Fruit fly (Drosophila melanogaster): ENCODE data around the gene CG4911.

The CG4911 gene

DNA sequence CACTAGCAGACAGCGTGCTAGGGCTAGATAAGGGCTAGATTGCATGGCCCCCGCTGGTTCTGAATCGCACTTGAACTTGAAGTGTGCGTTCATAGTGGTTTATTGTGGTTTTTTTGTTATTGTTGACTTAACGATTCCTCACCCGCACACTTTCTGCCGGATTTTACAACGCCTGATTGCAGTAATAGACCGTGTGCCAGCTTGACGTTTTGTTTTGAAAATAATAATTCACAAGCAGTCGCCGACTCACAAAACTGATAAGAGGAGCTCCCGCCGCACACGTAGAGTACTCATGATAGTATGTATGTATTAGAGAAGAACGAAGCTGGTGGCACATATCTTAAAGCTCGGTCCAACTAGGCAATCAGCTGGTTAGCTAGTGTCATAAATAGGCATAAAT, 23.2 kb upstream of the CG4911 start:
- TF ChIP-seq CG33017 (tag; optimal IDR thresholded peaks at IDR 0.05) (peak; percentile 80), tj (GFP tag; optimal IDR thresholded peaks at IDR 0.05) (no peak), Mnt (GFP tag; optimal IDR thresholded peaks at IDR 0.05) (peak; percentile 81), CG12768 (GFP tag; optimal IDR thresholded peaks at IDR 0.05) (peak; percentile 53), CG11617 (GFP tag; optimal IDR thresholded peaks at IDR 0.05) (peak; percentile 16), cic (GFP tag; optimal IDR thresholded peaks at IDR 0.05) (peak; percentile 98), CG7045 (GFP tag; optimal IDR thresholded peaks at IDR 0.05) (peak; percentile 3), CG7101 (tag; optimal IDR thresholded peaks at IDR 0.05) (peak; percentile 27), Hr96 (GFP tag; optimal IDR thresholded peaks at IDR 0.05) (peak; percentile 54), CG14711 (tag; optimal IDR thresholded peaks at IDR 0.05) (peak; percentile 6), pad (GFP tag; optimal IDR thresholded peaks at IDR 0.05) (no peak), CG1620 (GFP tag; optimal IDR thresholded peaks at IDR 0.05) (no peak), toe (GFP tag; optimal IDR thresholded peaks at IDR 0.05) (no peak), Clk (GFP tag; optimal IDR thresholded peaks at IDR 0.05) (peak; percentile 65), kay (GFP tag; ENCODE audit: borderline replicate concordance) (peak; percentile 80), bab1 (GFP tag; optimal IDR thresholded peaks at IDR 0.05) (no peak), ovo (GFP tag; optimal IDR thresholded peaks at IDR 0.05) (no peak), cnc (optimal IDR thresholded peaks at IDR 0.05) (no peak), CG5204 (GFP tag; optimal IDR thresholded peaks at IDR 0.05) (no peak), Crg-1 (GFP tag; optimal IDR thresholded peaks at IDR 0.05) (no peak)

DNA sequence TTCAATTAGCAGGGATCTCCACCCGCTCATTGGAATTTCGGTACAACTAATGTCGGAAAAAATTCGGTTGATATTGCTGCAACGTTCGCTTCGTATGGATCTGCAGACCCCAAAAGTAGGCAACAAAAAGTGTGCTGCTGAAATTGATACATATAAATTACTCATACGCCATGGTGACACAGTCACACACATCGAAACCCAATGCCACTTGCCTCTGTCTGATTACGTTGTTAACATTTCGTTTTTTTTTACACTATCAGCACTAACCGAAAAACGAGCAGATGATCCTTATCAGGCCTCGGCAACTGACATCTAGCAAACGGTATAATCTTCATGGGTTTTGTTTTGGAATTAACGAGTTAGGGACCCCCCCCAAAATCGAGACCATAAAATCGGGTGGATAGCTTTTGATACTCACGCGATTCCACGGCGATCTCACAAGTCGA, 22.5 kb upstream of the CG4911 start:
- TF ChIP-seq kay (GFP tag; ENCODE audit: borderline replicate concordance), result peak; percentile 63
- TF ChIP-seq Hr96 (GFP tag; optimal IDR thresholded peaks at IDR 0.05), result no peak
- no peak for TF ChIP-seq cic (GFP tag; optimal IDR thresholded peaks at IDR 0.05)

DNA sequence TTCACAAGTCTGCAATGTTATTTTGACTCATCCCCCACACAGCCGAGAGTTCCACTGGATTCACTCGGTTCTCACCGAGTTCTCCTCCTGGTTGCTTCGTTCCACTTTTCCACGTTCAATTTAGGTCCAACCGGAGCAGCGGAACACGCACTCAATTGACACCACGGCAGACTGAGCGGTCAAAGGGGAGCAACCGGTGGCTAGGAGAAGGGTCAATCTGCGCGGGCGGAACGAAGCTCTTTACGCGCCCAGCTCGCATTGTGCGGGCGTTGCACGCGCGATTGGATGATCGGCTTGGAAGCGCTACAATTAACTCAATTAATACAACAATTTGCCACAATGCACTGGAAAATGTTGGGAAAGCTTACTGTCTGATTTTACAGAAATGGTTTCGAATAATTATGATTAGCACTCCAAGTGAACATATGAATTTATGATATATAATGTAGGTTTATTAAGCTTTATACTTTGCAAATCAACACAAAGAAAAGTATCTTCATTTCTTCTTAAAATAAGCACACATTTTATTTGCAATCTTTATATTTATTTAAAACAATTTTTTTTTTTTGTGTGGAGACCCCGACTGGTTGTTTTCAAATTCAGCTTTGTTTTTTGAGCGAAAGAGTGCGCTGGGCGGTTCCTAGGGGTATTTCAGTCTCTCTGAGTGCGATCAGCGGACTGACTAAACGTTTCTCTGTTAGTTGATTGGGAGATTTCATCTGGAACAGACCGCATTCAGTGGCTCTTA, 20.0 kb upstream of the CG4911 start, which contains the start of gene CG32032:
Gene CG32032, plus strand, starts transcription at position 698 of the 748 bp plus-strand sequence.
- TF ChIP-seq Crg-1 (GFP tag; optimal IDR thresholded peaks at IDR 0.05) (no peak), cnc (optimal IDR thresholded peaks at IDR 0.05) (no peak), CG14711 (tag; optimal IDR thresholded peaks at IDR 0.05) (peak; percentile 14), Mnt (GFP tag; optimal IDR thresholded peaks at IDR 0.05) (no peak), CG12768 (GFP tag; optimal IDR thresholded peaks at IDR 0.05) (no peak), CG11617 (GFP tag; optimal IDR thresholded peaks at IDR 0.05) (peak; percentile 21), CG33017 (tag; optimal IDR thresholded peaks at IDR 0.05) (peak; percentile 38), Clk (GFP tag; optimal IDR thresholded peaks at IDR 0.05) (no peak), CG5204 (GFP tag; optimal IDR thresholded peaks at IDR 0.05) (peak; percentile 39), toe (GFP tag; optimal IDR thresholded peaks at IDR 0.05) (peak; percentile 27), kay (GFP tag; ENCODE audit: borderline replicate concordance) (no peak), CG7101 (tag; optimal IDR thresholded peaks at IDR 0.05) (peak; percentile 25)

DNA sequence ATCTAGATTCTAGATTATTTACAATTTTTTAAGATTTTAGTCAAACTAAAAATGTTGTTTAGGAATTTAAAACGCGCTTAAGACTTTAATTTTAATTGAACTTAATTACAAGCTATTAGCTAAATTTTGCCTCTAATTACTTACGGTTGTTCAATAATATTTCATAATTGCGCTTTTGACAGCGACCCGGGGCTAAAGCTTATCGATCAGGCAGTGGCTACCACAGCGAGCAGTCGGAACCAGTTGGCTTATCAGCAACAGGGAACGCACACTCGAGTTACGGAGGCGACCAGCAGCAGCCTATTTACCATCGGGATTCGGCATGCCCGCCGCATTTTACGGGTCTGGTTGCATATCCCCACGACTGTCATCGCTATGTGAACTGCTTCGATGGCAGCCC, 2.4 kb upstream of the CG4911 start:
- TF ChIP-seq Crg-1 (GFP tag; optimal IDR thresholded peaks at IDR 0.05), result no peak
- no peak for TF ChIP-seq bab1 (GFP tag; optimal IDR thresholded peaks at IDR 0.05)
- TF ChIP-seq cnc (optimal IDR thresholded peaks at IDR 0.05), result no peak
- TF ChIP-seq kay (GFP tag; ENCODE audit: borderline replicate concordance), result no peak
- TF ChIP-seq toe (GFP tag; optimal IDR thresholded peaks at IDR 0.05), result no peak
- TF ChIP-seq tj (GFP tag; optimal IDR thresholded peaks at IDR 0.05), result no peak
- no peak for TF ChIP-seq Clk (GFP tag; optimal IDR thresholded peaks at IDR 0.05)

DNA sequence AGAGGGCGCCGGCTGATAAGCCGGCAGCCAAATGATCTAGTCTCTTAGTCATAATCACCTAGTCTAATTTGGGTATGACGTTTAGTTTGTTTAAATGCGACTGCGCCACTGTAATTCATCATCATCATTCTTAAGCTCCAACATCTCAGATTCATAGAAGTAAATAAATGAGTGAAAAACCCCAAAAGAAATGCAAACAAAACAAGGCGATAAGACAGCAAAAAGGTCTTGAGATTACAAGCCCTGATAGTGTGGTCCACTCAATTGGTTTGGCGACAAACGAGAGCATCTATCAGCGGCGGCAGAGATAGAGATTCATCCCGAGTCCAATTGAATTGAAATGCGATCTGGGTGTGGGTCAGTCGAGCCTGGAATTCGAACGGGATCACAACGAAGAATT, 1.8 kb upstream of the CG4911 start, which contains the start of gene teq:
Gene teq, plus strand, starts transcription at position 359 of the 400 bp plus-strand sequence.
- TF ChIP-seq CG33017 (tag; optimal IDR thresholded peaks at IDR 0.05), result no peak
- no peak for TF ChIP-seq CG7101 (tag; optimal IDR thresholded peaks at IDR 0.05)
- TF ChIP-seq Crg-1 (GFP tag; optimal IDR thresholded peaks at IDR 0.05), result no peak
- TF ChIP-seq Clk (GFP tag; optimal IDR thresholded peaks at IDR 0.05), result no peak
- TF ChIP-seq cic (GFP tag; optimal IDR thresholded peaks at IDR 0.05), result peak; percentile 22
- peak; percentile 85 for TF ChIP-seq kay (GFP tag; ENCODE audit: borderline replicate concordance)
- TF ChIP-seq ovo (GFP tag; optimal IDR thresholded peaks at IDR 0.05), result no peak
- no peak for TF ChIP-seq Mnt (GFP tag; optimal IDR thresholded peaks at IDR 0.05)
- TF ChIP-seq CG12768 (GFP tag; optimal IDR thresholded peaks at IDR 0.05), result no peak
- no peak for TF ChIP-seq pad (GFP tag; optimal IDR thresholded peaks at IDR 0.05)
- no peak for TF ChIP-seq cnc (optimal IDR thresholded peaks at IDR 0.05)
- TF ChIP-seq CG1620 (GFP tag; optimal IDR thresholded peaks at IDR 0.05), result no peak
- TF ChIP-seq Hr96 (GFP tag; optimal IDR thresholded peaks at IDR 0.05), result no peak
- no peak for TF ChIP-seq CG5204 (GFP tag; optimal IDR thresholded peaks at IDR 0.05)
- TF ChIP-seq tj (GFP tag; optimal IDR thresholded peaks at IDR 0.05), result no peak
- TF ChIP-seq toe (GFP tag; optimal IDR thresholded peaks at IDR 0.05), result no peak

DNA sequence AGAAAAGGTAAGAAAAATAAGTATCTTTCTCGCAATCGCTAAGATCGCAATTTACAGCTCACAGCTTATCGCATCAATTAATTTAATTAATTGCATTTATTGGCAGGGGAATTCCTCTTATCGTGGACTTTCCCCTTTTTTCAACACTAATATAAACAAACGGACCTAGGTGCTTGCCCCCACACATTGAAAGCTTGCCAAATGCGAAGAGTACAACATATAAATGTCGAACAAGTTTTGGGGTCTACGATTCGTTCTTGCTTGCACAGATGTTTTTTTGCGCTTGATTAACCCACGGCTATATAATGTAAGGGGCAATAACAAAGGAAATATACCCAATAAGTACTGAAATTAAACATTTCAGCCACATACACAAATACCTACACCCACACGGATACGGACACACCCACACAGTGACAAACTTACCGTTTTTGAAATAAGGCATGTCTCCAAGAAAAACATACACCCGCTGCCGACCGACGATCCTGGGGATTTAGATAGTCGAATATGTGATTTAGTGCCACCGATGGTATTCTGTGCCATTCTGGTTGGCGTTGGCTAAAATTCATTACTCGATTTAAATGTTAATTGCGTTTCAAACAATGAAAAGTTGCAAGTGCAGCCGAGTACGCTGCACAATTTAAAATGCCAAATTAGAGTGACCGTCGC, 335 bp downstream of the CG4911 start:
- no peak for TF ChIP-seq Clk (GFP tag; optimal IDR thresholded peaks at IDR 0.05)
- no peak for TF ChIP-seq tj (GFP tag; optimal IDR thresholded peaks at IDR 0.05)
- TF ChIP-seq CG11617 (GFP tag; optimal IDR thresholded peaks at IDR 0.05), result peak; percentile 61
- no peak for TF ChIP-seq cnc (optimal IDR thresholded peaks at IDR 0.05)
- peak; percentile 51 for TF ChIP-seq Hr96 (GFP tag; optimal IDR thresholded peaks at IDR 0.05)
- peak; percentile 18 for TF ChIP-seq toe (GFP tag; optimal IDR thresholded peaks at IDR 0.05)
- no peak for TF ChIP-seq bab1 (GFP tag; optimal IDR thresholded peaks at IDR 0.05)
- peak; percentile 25 for TF ChIP-seq CG7045 (GFP tag; optimal IDR thresholded peaks at IDR 0.05)
- peak; percentile 11 for TF ChIP-seq CG7101 (tag; optimal IDR thresholded peaks at IDR 0.05)
- peak; percentile 45 for TF ChIP-seq cic (GFP tag; optimal IDR thresholded peaks at IDR 0.05)
- TF ChIP-seq kay (GFP tag; ENCODE audit: borderline replicate concordance), result peak; percentile 92
- TF ChIP-seq CG12768 (GFP tag; optimal IDR thresholded peaks at IDR 0.05), result peak; percentile 48
- no peak for TF ChIP-seq Crg-1 (GFP tag; optimal IDR thresholded peaks at IDR 0.05)
- TF ChIP-seq ovo (GFP tag; optimal IDR thresholded peaks at IDR 0.05), result peak; percentile 42
- TF ChIP-seq Mnt (GFP tag; optimal IDR thresholded peaks at IDR 0.05), result peak; percentile 48
- TF ChIP-seq pad (GFP tag; optimal IDR thresholded peaks at IDR 0.05), result peak; percentile 91
- TF ChIP-seq CG14711 (tag; optimal IDR thresholded peaks at IDR 0.05), result no peak
- TF ChIP-seq CG5204 (GFP tag; optimal IDR thresholded peaks at IDR 0.05), result no peak
- no peak for TF ChIP-seq CG1620 (GFP tag; optimal IDR thresholded peaks at IDR 0.05)
- TF ChIP-seq CG33017 (tag; optimal IDR thresholded peaks at IDR 0.05), result peak; percentile 38
